Worm (Caenorhabditis elegans): ENCODE data around the gene ZK813.1.
A peak's percentile ranks its signal among the peaks of the same experiment; 100 is the strongest.

The ZK813.1 gene

ce11 chrX:3446011-3446410 lies at the start of gene ZK813.1:
TSS of gene ZK813.1 (plus strand) at chrX:3446311.
- TF ChIP-seq nhr-76 (tag; optimal IDR thresholded peaks at IDR 0.05) (no peak), ceh-39 (tag; optimal IDR thresholded peaks at IDR 0.05) (no peak), nhr-237 (tag; optimal IDR thresholded peaks at IDR 0.05) (no peak), tbx-8 (GFP tag; optimal IDR thresholded peaks at IDR 0.05) (no peak), nhr-28 (tag; optimal IDR thresholded peaks at IDR 0.05) (no peak), lin-13 (tag; optimal IDR thresholded peaks at IDR 0.05) (no peak), ztf-11 (tag; optimal IDR thresholded peaks at IDR 0.05) (no peak)

ce11 chrX:3396735-3397134 lies 49.4 kb upstream of the ZK813.1 start:
- TF ChIP-seq sem-2 (GFP tag; optimal IDR thresholded peaks at IDR 0.05) (no peak), elt-1 (tag; optimal IDR thresholded peaks at IDR 0.05; ENCODE audit: borderline replicate concordance, insufficient read depth) (peak; percentile 83)

DNA sequence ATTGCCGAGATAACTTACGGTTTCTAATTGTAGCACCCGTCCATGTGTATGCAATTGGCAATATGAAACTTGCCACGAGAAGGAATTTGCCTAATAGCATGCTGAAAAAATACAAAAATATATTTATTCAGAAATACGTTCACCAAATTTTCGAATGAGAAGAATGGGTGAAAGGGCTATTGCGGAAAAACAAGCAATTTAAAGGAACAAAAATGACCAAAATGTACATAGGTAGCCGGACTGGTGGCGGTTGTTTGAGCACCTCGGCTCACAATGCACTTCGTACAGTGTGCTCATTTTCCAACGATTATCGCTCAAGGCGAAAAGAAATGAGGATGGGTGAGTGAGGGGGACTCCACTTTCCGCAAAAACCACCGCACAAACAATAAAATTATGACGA lies 46.2 kb upstream of the ZK813.1 start, which contains the start of gene cht-1:
cht-1 (minus strand) TSS at position 101 of the 400 bp plus-strand sequence.
- TF ChIP-seq mab-5 (tag; optimal IDR thresholded peaks at IDR 0.05) = no peak
- TF ChIP-seq nhr-28 (tag; optimal IDR thresholded peaks at IDR 0.05) = no peak
- TF ChIP-seq ceh-39 (tag; optimal IDR thresholded peaks at IDR 0.05) = no peak
- TF ChIP-seq lsy-2 (tag; optimal IDR thresholded peaks at IDR 0.05) = no peak
- TF ChIP-seq cnd-1 (tag; optimal IDR thresholded peaks at IDR 0.05) = no peak
- no peak for TF ChIP-seq hlh-1 (tag; optimal IDR thresholded peaks at IDR 0.05)
- no peak for TF ChIP-seq ztf-11 (tag; optimal IDR thresholded peaks at IDR 0.05)
- no peak for TF ChIP-seq mls-2 (tag; optimal IDR thresholded peaks at IDR 0.05)
- TF ChIP-seq blmp-1 (tag; optimal IDR thresholded peaks at IDR 0.05) = no peak

DNA sequence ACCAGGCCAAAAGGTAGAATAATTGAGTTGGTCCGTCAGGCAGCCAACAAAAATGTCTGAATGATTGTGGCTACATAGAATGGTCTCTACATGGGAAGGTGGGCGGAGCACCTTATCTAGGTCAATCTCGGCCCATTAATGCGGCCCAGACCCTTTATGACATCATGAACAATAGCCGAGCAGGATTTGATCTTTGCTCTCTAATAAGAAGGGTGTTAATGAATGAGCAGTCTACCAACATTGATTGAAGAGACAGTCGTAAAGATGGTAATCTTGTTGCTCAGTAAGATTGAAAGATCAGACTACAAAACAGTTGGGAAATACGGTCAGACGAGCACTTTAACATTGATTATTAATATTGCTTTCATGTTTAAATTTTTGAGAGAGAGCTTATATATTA lies 45.7 kb upstream of the ZK813.1 start:
- TF ChIP-seq zip-8 (tag; optimal IDR thresholded peaks at IDR 0.05) = no peak
- TF ChIP-seq nhr-2 (tag; optimal IDR thresholded peaks at IDR 0.05) = peak; percentile 86
- TF ChIP-seq elt-1 (tag; optimal IDR thresholded peaks at IDR 0.05; ENCODE audit: borderline replicate concordance, insufficient read depth) = peak; percentile 76

ce11 chrX:3401701-3402100 lies 44.4 kb upstream of the ZK813.1 start, which contains the start of gene C04F6.9:
TSS of gene C04F6.9 (plus strand) at chrX:3402001.
- TF ChIP-seq unc-39 (tag; optimal IDR thresholded peaks at IDR 0.05) (no peak), drap-1 (GFP tag; optimal IDR thresholded peaks at IDR 0.05) (no peak), sem-2 (GFP tag; optimal IDR thresholded peaks at IDR 0.05) (no peak), lsy-2 (tag; optimal IDR thresholded peaks at IDR 0.05) (no peak), tbx-8 (GFP tag; optimal IDR thresholded peaks at IDR 0.05) (no peak), mep-1 (tag; optimal IDR thresholded peaks at IDR 0.05) (no peak), pha-4 (tag; optimal IDR thresholded peaks at IDR 0.05) (no peak), elt-3 (tag; optimal IDR thresholded peaks at IDR 0.05) (no peak), lin-13 (tag; optimal IDR thresholded peaks at IDR 0.05) (no peak), flh-1 (GFP tag; optimal IDR thresholded peaks at IDR 0.05) (no peak), mls-2 (tag; optimal IDR thresholded peaks at IDR 0.05) (no peak), nhr-76 (tag; optimal IDR thresholded peaks at IDR 0.05) (no peak), zip-8 (tag; optimal IDR thresholded peaks at IDR 0.05) (no peak)

ce11 chrX:3403195-3403594 lies 42.9 kb upstream of the ZK813.1 start, which contains the start of gene vit-5:
TSS of gene vit-5 (plus strand) at chrX:3403471.
- TF ChIP-seq drap-1 (GFP tag; optimal IDR thresholded peaks at IDR 0.05) = no peak
- no peak for TF ChIP-seq nhr-2 (tag; optimal IDR thresholded peaks at IDR 0.05)
- TF ChIP-seq lsy-2 (tag; optimal IDR thresholded peaks at IDR 0.05) = no peak

- TF ChIP-seq elt-3 (tag; optimal IDR thresholded peaks at IDR 0.05) (no peak), mls-2 (tag; optimal IDR thresholded peaks at IDR 0.05) (no peak), elt-1 (tag; optimal IDR thresholded peaks at IDR 0.05; ENCODE audit: borderline replicate concordance, insufficient read depth) (no peak), flh-1 (GFP tag; optimal IDR thresholded peaks at IDR 0.05) (no peak), nhr-76 (tag; optimal IDR thresholded peaks at IDR 0.05) (no peak), nhr-12 (tag; optimal IDR thresholded peaks at IDR 0.05) (no peak), nhr-28 (tag; optimal IDR thresholded peaks at IDR 0.05) (no peak), nhr-2 (tag; optimal IDR thresholded peaks at IDR 0.05) (no peak), hlh-1 (tag; optimal IDR thresholded peaks at IDR 0.05) (no peak), unc-120 (tag; optimal IDR thresholded peaks at IDR 0.05; ENCODE audit: poor library complexity, severe bottlenecking) (no peak), ceh-43 (GFP tag; optimal IDR thresholded peaks at IDR 0.05) (no peak), mep-1 (tag; optimal IDR thresholded peaks at IDR 0.05) (no peak), unc-39 (tag; optimal IDR thresholded peaks at IDR 0.05) (no peak), blmp-1 (tag; optimal IDR thresholded peaks at IDR 0.05) (no peak)
Measured at ce11 chrX:3408717-3409303, 37.3 kb upstream of the ZK813.1 start.
